Worm (Caenorhabditis elegans): ENCODE data around the gene hsd-3.

- TF ChIP-seq nfya-1 (tag; optimal IDR thresholded peaks at IDR 0.05; ENCODE audit: borderline replicate concordance, insufficient read depth) (no peak), nhr-90 (tag; optimal IDR thresholded peaks at IDR 0.05) (no peak), ama-1 (optimal IDR thresholded peaks at IDR 0.05) (no peak), ama-1 (GFP tag; optimal IDR thresholded peaks at IDR 0.05) (no peak), unc-62 (GFP tag; optimal IDR thresholded peaks at IDR 0.05) (no peak)
Measured at ce11 chrX:5017591-5017990, 8.5 kb downstream of the hsd-3 start, which contains the start of gene sek-3.
